Fruit fly (Drosophila melanogaster) whole organism, pupa: ENCODE results near the gene Ktch.

Experiments used
- CG10348 ChIP-seq: fragments of 200-800 bp; sonication (Bioruptor generic); IDR thresholded peaks from 2 replicates; pipeline ENCODE4 v1.3.6; 2022; ENCODE audit warnings: missing biosample characterization, missing genetic modification characterization
- CG12605 ChIP-seq: fragments of 200-800 bp; sonication (Bioruptor generic); IDR thresholded peaks from 2 replicates; pipeline ENCODE4 v1.3.6; 2022; ENCODE audit warnings: missing biosample characterization, missing genetic modification characterization
- CG13204 ChIP-seq: fragments of 200-800 bp; sonication (Bioruptor generic); optimal IDR thresholded peaks from 2 replicates; lab custom pipeline; 2018; ENCODE audit warnings: missing biosample characterization, mild to moderate bottlenecking, missing genetic modification characterization, moderate library complexity
- CG14655 ChIP-seq: fragments of 200-800 bp; sonication (Bioruptor generic); optimal IDR thresholded peaks from 3 replicates; lab custom pipeline; 2017; ENCODE audit warnings: mild to moderate bottlenecking, missing biosample characterization, missing genetic modification reagents, missing genetic modification characterization
- CG15710 ChIP-seq: fragments of 200-800 bp; sonication (Bioruptor generic); optimal IDR thresholded peaks from 2 replicates; lab custom pipeline; 2018; ENCODE audit warnings: missing biosample characterization, mild to moderate bottlenecking, missing genetic modification characterization, moderate library complexity
- CG17806 ChIP-seq: fragments of 200-800 bp; sonication (Bioruptor generic); optimal IDR thresholded peaks from 2 replicates; lab custom pipeline; 2018; ENCODE audit warnings: missing biosample characterization, mild to moderate bottlenecking, missing genetic modification characterization, moderate library complexity
- CG32121 ChIP-seq: fragments of 200-800 bp; sonication (Bioruptor generic); IDR thresholded peaks from 2 replicates; pipeline ENCODE4 v1.3.6; 2022; ENCODE audit warnings: missing biosample characterization, missing genetic modification characterization
- CG34367 ChIP-seq: fragments of 200-800 bp; sonication (Bioruptor generic); optimal IDR thresholded peaks from 2 replicates; lab custom pipeline; 2018; ENCODE audit warnings: missing biosample characterization, mild to moderate bottlenecking, missing genetic modification characterization
- CG4496 ChIP-seq: fragments of 200-800 bp; sonication (Bioruptor generic); IDR thresholded peaks from 3 replicates; pipeline ENCODE4 v1.3.6; 2022; ENCODE audit warnings: missing biosample characterization, missing genetic modification characterization
- CG8159 ChIP-seq: fragments of 200-800 bp; sonication (Bioruptor generic); optimal IDR thresholded peaks from 3 replicates; lab custom pipeline; 2018; ENCODE audit warnings: missing biosample characterization, mild to moderate bottlenecking, missing genetic modification characterization, moderate library complexity
- CG8301 ChIP-seq: fragments of 200-800 bp; sonication (Bioruptor generic); optimal IDR thresholded peaks from 2 replicates; lab custom pipeline; 2018; ENCODE audit warnings: missing biosample characterization, mild to moderate bottlenecking, missing genetic modification characterization
- CG9948 ChIP-seq: fragments of 200-800 bp; sonication (Bioruptor generic); optimal IDR thresholded peaks from 2 replicates; lab custom pipeline; 2018; ENCODE audit warnings: missing biosample characterization, mild to moderate bottlenecking, missing genetic modification characterization, moderate library complexity
- D1 ChIP-seq: fragments of 200-800 bp; sonication (Bioruptor generic); optimal IDR thresholded peaks from 2 replicates; lab custom pipeline; 2018; ENCODE audit warnings: missing biosample characterization, mild to moderate bottlenecking, missing genetic modification characterization, moderate library complexity
- EcR ChIP-seq: fragments of 200-800 bp; sonication (Bioruptor generic); optimal IDR thresholded peaks from 3 replicates; lab custom pipeline; 2019; ENCODE audit warnings: missing biosample characterization, missing genetic modification characterization, mild to moderate bottlenecking, moderate library complexity, missing genetic modification reagents
- Ets98B ChIP-seq: fragments of 200-800 bp; sonication (Bioruptor generic); IDR thresholded peaks from 2 replicates; pipeline ENCODE4 v1.3.6; 2022; ENCODE audit warnings: missing biosample characterization, missing genetic modification characterization
- Pif1A ChIP-seq: fragments of 200-800 bp; sonication (Bioruptor generic); optimal IDR thresholded peaks from 3 replicates; lab custom pipeline; 2016; ENCODE audit warnings: missing biosample characterization, missing genetic modification characterization
- Pif1B ChIP-seq: fragments of 200-800 bp; sonication (Bioruptor generic); optimal IDR thresholded peaks from 3 replicates; lab custom pipeline; 2016; ENCODE audit warnings: missing biosample characterization, missing genetic modification characterization
- Snoo ChIP-seq: fragments of 200-800 bp; sonication (Bioruptor generic); optimal IDR thresholded peaks from 3 replicates; lab custom pipeline; 2017; ENCODE audit warnings: missing biosample characterization, mild to moderate bottlenecking, missing genetic modification characterization, inconsistent platforms
- fd96Ca ChIP-seq: fragments of 200-800 bp; sonication (Bioruptor generic); IDR thresholded peaks from 3 replicates; pipeline ENCODE4 v1.3.6; 2022; ENCODE audit warnings: missing biosample characterization, missing genetic modification characterization
- gl ChIP-seq: fragments of 200-800 bp; sonication (Bioruptor generic); optimal IDR thresholded peaks from 2 replicates; lab custom pipeline; 2018; ENCODE audit warnings: missing biosample characterization, mild to moderate bottlenecking, missing genetic modification characterization
- rn ChIP-seq: fragments of 200-800 bp; sonication (Bioruptor generic); IDR thresholded peaks from 2 replicates; pipeline ENCODE4 v1.3.6; 2022; ENCODE audit warnings: missing biosample characterization, missing genetic modification characterization

Gene Ktch

dm6 chr3R:31125746-31126199, 4.7 kb downstream of the Ktch start, which contains the start of gene CG15554:
Gene CG15554 (plus strand): TSS chr3R:31126149.
- no peak for TF ChIP-seq Ets98B
- no peak for TF ChIP-seq CG15710 (tag; lab: Kevin White, UChicago)
- no peak for TF ChIP-seq CG34367 (tag; lab: Kevin White, UChicago)
- TF ChIP-seq, all 21 proteins: peak for 0

dm6 chr3R:31123315-31123714, 7.2 kb downstream of the Ktch start, which contains the start of gene Prosalpha3T:
Gene Prosalpha3T (minus strand): TSS chr3R:31123415.
- TF ChIP-seq CG9948 (tag; lab: Kevin White, UChicago) (no peak), CG15710 (tag; lab: Kevin White, UChicago) (no peak), Pif1B (GFP tag; lab: Kevin White, UChicago) (no peak), CG14655 (GFP tag; lab: Kevin White, UChicago) (no peak), D1 (tag; lab: Kevin White, UChicago) (no peak), CG10348 (GFP tag; lab: Robert Waterston, UW) (no peak), Pif1A (GFP tag; lab: Kevin White, UChicago) (no peak), rn (GFP tag; lab: Robert Waterston, UW) (no peak)

DNA sequence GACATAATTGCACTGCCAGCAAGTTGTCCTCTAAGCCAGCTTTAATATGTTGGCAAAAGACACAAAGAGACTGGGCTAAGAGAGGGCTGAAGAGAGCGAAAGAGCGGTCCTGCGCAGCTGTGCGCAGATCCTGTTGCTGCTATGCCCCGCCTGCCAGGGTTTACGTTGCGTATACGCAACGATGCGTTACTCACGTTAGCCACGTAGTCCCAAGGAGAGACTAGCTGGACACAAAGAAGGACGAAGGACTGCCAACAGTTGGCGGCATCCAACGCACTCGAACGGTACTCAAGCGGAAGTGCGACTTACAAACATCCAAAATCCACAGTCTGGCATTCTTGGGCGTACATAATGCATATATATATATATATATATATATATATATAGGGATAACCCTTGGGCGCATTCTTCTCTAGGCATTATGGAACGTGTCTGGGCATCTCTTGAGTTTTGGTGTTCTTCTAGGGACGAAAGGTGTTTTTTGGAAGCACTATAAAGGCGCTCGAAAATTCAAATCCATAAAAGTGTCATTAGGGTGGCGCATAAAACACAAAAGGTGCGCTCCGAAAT, 10.5 kb downstream of the Ktch start:
- no peak for TF ChIP-seq CG4496 (GFP tag; lab: Robert Waterston, UW)
- no peak for TF ChIP-seq CG9948 (tag; lab: Kevin White, UChicago)
- TF ChIP-seq CG34367 (tag; lab: Kevin White, UChicago): no peak
- TF ChIP-seq rn (GFP tag; lab: Robert Waterston, UW): no peak
- TF ChIP-seq CG13204 (GFP tag; lab: Kevin White, UChicago): no peak
- TF ChIP-seq CG32121: no peak

dm6 chr3R:31109126-31109525, 21.3 kb downstream of the Ktch start, which contains the start of gene Mayo:
Gene Mayo (minus strand): TSS chr3R:31109191.
- no peak for TF ChIP-seq CG15710 (tag; lab: Kevin White, UChicago)
- TF ChIP-seq Snoo (tag; lab: Kevin White, UChicago): no peak
- no peak for TF ChIP-seq Ets98B
- no peak for TF ChIP-seq gl (tag; lab: Kevin White, UChicago)
- no peak for TF ChIP-seq CG14655 (GFP tag; lab: Kevin White, UChicago)
- no peak for TF ChIP-seq rn (GFP tag; lab: Robert Waterston, UW)
- no peak for TF ChIP-seq CG4496 (GFP tag; lab: Robert Waterston, UW)
- TF ChIP-seq Pif1A (GFP tag; lab: Kevin White, UChicago): no peak
- no peak for TF ChIP-seq CG9948 (tag; lab: Kevin White, UChicago)
- TF ChIP-seq CG10348 (GFP tag; lab: Robert Waterston, UW): no peak
- TF ChIP-seq CG32121: no peak
- no peak for TF ChIP-seq fd96Ca (GFP tag; lab: Robert Waterston, UW)
- TF ChIP-seq CG12605 (GFP tag; lab: Robert Waterston, UW): no peak

DNA sequence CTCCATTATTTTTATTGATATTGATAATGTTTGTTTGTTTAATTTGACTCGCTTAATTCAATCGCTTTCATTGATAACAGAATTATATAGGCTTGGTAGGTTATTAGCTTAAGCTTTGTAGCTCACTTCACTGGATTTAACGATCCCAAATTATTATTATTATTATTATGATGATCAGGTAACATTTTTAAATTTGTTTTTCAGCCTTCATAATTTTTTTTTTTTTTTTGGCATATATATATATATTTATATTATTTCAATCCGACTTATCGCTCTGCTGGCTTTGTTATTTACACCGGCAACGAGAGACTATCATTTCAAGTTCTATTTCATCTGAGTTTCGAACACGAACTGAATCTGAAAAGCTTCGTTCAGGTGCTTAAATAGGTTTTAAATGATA, 29.4 kb downstream of the Ktch start, which contains the start of gene CG15553:
CG15553 (minus strand) TSS at position 101 of the 400 bp plus-strand sequence.
- TF ChIP-seq CG10348 (GFP tag; lab: Robert Waterston, UW) (no peak), rn (GFP tag; lab: Robert Waterston, UW) (no peak), CG8159 (no peak), D1 (tag; lab: Kevin White, UChicago) (no peak), CG13204 (GFP tag; lab: Kevin White, UChicago) (no peak), Pif1A (GFP tag; lab: Kevin White, UChicago) (no peak), CG8301 (tag; lab: Kevin White, UChicago) (no peak), CG12605 (GFP tag; lab: Robert Waterston, UW) (no peak), gl (tag; lab: Kevin White, UChicago) (no peak), Pif1B (GFP tag; lab: Kevin White, UChicago) (no peak)
- TF ChIP-seq, all 21 proteins: peak for 0

dm6 chr3R:31097221-31097620, 33.2 kb downstream of the Ktch start, which contains the start of gene CG11317:
Gene CG11317 (minus strand): TSS chr3R:31097321.
- TF ChIP-seq CG8159: no peak
- TF ChIP-seq Ets98B: no peak
- no peak for TF ChIP-seq CG34367 (tag; lab: Kevin White, UChicago)
- TF ChIP-seq fd96Ca (GFP tag; lab: Robert Waterston, UW): no peak
- TF ChIP-seq Pif1B (GFP tag; lab: Kevin White, UChicago): no peak
- no peak for TF ChIP-seq CG4496 (GFP tag; lab: Robert Waterston, UW)
- TF ChIP-seq D1 (tag; lab: Kevin White, UChicago): no peak
- TF ChIP-seq Snoo (tag; lab: Kevin White, UChicago): no peak
- TF ChIP-seq CG15710 (tag; lab: Kevin White, UChicago): no peak
- no peak for TF ChIP-seq CG10348 (GFP tag; lab: Robert Waterston, UW)
- TF ChIP-seq CG17806 (tag; lab: Kevin White, UChicago): no peak
- no peak for TF ChIP-seq CG14655 (GFP tag; lab: Kevin White, UChicago)
- no peak for TF ChIP-seq gl (tag; lab: Kevin White, UChicago)
- TF ChIP-seq Pif1A (GFP tag; lab: Kevin White, UChicago): no peak
- TF ChIP-seq CG32121: no peak
- no peak for TF ChIP-seq CG9948 (tag; lab: Kevin White, UChicago)
- no peak for TF ChIP-seq EcR (GFP tag; lab: Kevin White, UChicago)
